Fruit fly (Drosophila melanogaster): ENCODE data around the gene CG12375.
A peak's percentile ranks its signal among the peaks of the same experiment; 100 is the strongest.

Gene CG12375

DNA sequence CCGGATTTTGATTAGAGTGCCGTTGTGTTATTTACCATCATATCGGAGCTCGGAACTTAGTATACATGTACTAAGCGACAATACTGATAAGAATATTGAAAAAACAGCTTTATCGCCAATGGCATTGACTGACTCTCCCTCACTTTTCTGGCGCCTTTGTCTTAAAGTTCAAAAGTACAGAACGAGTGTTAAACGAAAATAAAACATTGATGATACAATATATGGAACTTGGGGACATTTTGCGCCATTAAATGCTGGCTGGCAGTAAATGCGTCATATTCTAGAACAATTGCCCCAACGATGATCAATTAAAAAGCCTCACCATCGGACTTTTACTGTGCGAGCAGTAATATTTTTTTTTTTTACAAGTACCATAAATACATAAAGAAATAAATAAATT is 31.5 kb downstream of the CG12375 start (continued):
- TF ChIP-seq Sox102F (GFP tag; optimal IDR thresholded peaks at IDR 0.05) (peak; percentile 2), fkh (GFP tag; optimal IDR thresholded peaks at IDR 0.05) (no peak)

DNA sequence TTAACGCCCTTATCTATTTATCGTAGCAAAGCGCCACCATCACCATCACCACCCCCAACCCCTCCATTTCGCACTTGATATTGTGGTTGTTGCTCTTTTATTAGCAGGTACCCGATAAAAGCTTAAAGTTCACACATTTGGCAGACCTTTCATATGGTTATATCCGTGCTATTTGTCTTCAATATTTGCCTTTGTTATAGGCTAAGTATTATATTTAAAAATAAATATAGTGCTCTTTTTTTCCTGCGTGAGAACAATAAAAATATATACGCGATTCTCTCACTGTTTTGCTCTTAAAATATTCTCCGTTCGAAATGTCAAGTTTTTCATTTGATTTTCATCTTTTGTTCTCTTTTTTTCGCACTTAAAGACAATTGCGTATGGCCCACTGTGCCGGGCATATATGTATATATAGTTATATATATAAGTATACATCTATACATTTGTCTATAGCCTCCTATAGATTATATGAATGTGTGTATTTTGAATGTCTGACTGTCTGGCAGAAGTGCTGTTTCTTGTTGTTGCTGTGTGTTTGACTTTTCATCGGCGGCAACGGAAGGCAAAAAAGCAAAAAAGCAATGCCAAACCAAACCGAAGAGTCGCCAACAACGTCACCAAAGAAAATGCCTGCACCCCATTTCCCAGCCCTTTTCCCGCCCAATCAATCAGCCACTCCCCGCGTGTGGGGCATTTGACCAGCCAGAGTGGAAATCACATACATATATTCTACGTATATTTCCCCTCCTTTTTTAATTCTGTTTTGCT is 32.4 kb downstream of the CG12375 start:
- TF ChIP-seq CG6792 (GFP tag; optimal IDR thresholded peaks at IDR 0.05) (no peak), Ets21C (GFP tag; optimal IDR thresholded peaks at IDR 0.05) (no peak), svp (GFP tag) (peak; percentile 53), eg (GFP tag; IDR thresholded peaks at IDR 0.05) (peak; percentile 57; the same call in 2 of the 3 replicates), CG11902 (GFP tag; optimal IDR thresholded peaks at IDR 0.05) (no peak), CG32006 (GFP tag; optimal IDR thresholded peaks at IDR 0.05) (peak; percentile 42), cyc (GFP tag; optimal IDR thresholded peaks at IDR 0.05) (no peak), CG6163 (GFP tag; IDR thresholded peaks at IDR 0.05) (no peak), fd85E (GFP tag; optimal IDR thresholded peaks at IDR 0.05) (no peak), CG10631 (GFP tag; optimal IDR thresholded peaks at IDR 0.05) (no peak), net (GFP tag; optimal IDR thresholded peaks at IDR 0.05) (no peak), CG8632 (GFP tag; optimal IDR thresholded peaks at IDR 0.05) (no peak), CG7368 (GFP tag; optimal IDR thresholded peaks at IDR 0.05) (no peak), CG1621 (tag; optimal IDR thresholded peaks at IDR 0.05) (no peak), CG11762 (GFP tag; optimal IDR thresholded peaks at IDR 0.05; ENCODE audit: insufficient read depth) (no peak), CG15336 (GFP tag; IDR thresholded peaks at IDR 0.05) (peak; percentile 31; the same call in 1 of the 2 replicates), CG6854 (GFP tag; optimal IDR thresholded peaks at IDR 0.05) (no peak), Eip78C (GFP tag) (no peak), Eip93F (GFP tag; optimal IDR thresholded peaks at IDR 0.05) (no peak), CG3919 (GFP tag; optimal IDR thresholded peaks at IDR 0.05) (no peak), CG16779 (tag; optimal IDR thresholded peaks at IDR 0.05) (no peak), CG6276 (GFP tag; optimal IDR thresholded peaks at IDR 0.05) (peak; percentile 19), Hr39 (GFP tag; optimal IDR thresholded peaks at IDR 0.05) (no peak), CG3032 (tag; optimal IDR thresholded peaks at IDR 0.05) (no peak), CG9139 (GFP tag; optimal IDR thresholded peaks at IDR 0.05) (no peak), fd59A (GFP tag; optimal IDR thresholded peaks at IDR 0.05) (no peak), ss (GFP tag; optimal IDR thresholded peaks at IDR 0.05) (no peak), Met (GFP tag; optimal IDR thresholded peaks at IDR 0.05) (no peak), Hr4 (GFP tag; optimal IDR thresholded peaks at IDR 0.05) (peak; percentile 7), salr (GFP tag; optimal IDR thresholded peaks at IDR 0.05) (no peak), Sox102F (GFP tag; optimal IDR thresholded peaks at IDR 0.05) (no peak), Eip75B (GFP tag; optimal IDR thresholded peaks at IDR 0.05) (no peak), Blimp-1 (GFP tag; optimal IDR thresholded peaks at IDR 0.05) (no peak), dsx (GFP tag; optimal IDR thresholded peaks at IDR 0.05; ENCODE audit: poor library complexity, severe bottlenecking) (no peak), Ets96B (tag; optimal IDR thresholded peaks at IDR 0.05) (peak; percentile 4), CG8119 (GFP tag; IDR thresholded peaks at IDR 0.05) (peak; percentile 36; the same call in 2 of the 3 replicates), fkh (GFP tag; optimal IDR thresholded peaks at IDR 0.05) (peak; percentile 41), lz (GFP tag; optimal IDR thresholded peaks at IDR 0.05) (no peak), CG4318 (GFP tag; optimal IDR thresholded peaks at IDR 0.05) (no peak), Gug (GFP tag; IDR thresholded peaks at IDR 0.05) (no peak), OdsH (GFP tag; optimal IDR thresholded peaks at IDR 0.05) (no peak), spab (GFP tag; optimal IDR thresholded peaks at IDR 0.05) (no peak), Sox14 (GFP tag; optimal IDR thresholded peaks at IDR 0.05) (no peak), acj6 (GFP tag; optimal IDR thresholded peaks at IDR 0.05) (no peak), CG34406 (GFP tag; optimal IDR thresholded peaks at IDR 0.05) (no peak), dac (GFP tag; optimal IDR thresholded peaks at IDR 0.05) (no peak), Lpt (GFP tag; optimal IDR thresholded peaks at IDR 0.05) (no peak), achi (GFP tag; optimal IDR thresholded peaks at IDR 0.05) (no peak), CG31627 (GFP tag; optimal IDR thresholded peaks at IDR 0.05) (no peak)

Measured in whole organism, prepupa.